Worm (Caenorhabditis elegans) whole organism, mixed stage, embryonic: ENCODE results near the gene dtmk-1.

Experiments
- blmp-1 ChIP-seq: fragments of 150-350 bp; optimal IDR thresholded peaks from 2 replicates; lab custom pipeline; 2014; ENCODE audit warnings: missing biosample characterization, missing genetic modification characterization
- ceh-83 ChIP-seq: fragments of 200-800 bp; sonication (Bioruptor generic); optimal IDR thresholded peaks from 2 replicates; lab custom pipeline; 2018; ENCODE audit warnings: mild to moderate bottlenecking, missing genetic modification characterization, missing compliant biosample characterization
- flh-1 ChIP-seq: fragments of 200-800 bp; sonication (Bioruptor generic); optimal IDR thresholded peaks from 2 replicates; lab custom pipeline; 2018; ENCODE audit warnings: mild to moderate bottlenecking, missing genetic modification characterization, moderate library complexity, missing compliant biosample characterization
- ham-2 ChIP-seq: fragments of 200-800 bp; sonication (Bioruptor generic); optimal IDR thresholded peaks from 2 replicates; lab custom pipeline; 2018; ENCODE audit warnings: mild to moderate bottlenecking, missing genetic modification characterization, missing compliant biosample characterization
- lin-13 ChIP-seq: fragments of 150-350 bp; optimal IDR thresholded peaks from 2 replicates; lab custom pipeline; 2014; ENCODE audit warnings: missing biosample characterization, missing genetic modification characterization
- nhr-12 ChIP-seq: fragments of 150-350 bp; optimal IDR thresholded peaks from 2 replicates; lab custom pipeline; 2014; ENCODE audit warnings: missing biosample characterization, missing genetic modification characterization
- nhr-28 ChIP-seq: fragments of 150-350 bp; optimal IDR thresholded peaks from 2 replicates; lab custom pipeline; 2014; ENCODE audit warnings: missing biosample characterization, missing genetic modification characterization
- nhr-76 ChIP-seq: sonication (generic microtip); optimal IDR thresholded peaks from 2 replicates; lab custom pipeline; 2017; ENCODE audit warnings: missing biosample characterization, missing genetic modification characterization
- snpc-4 ChIP-seq: fragments of 150-350 bp; optimal IDR thresholded peaks from 2 replicates; lab custom pipeline; 2014; ENCODE audit warnings: missing biosample characterization, missing genetic modification characterization
- ztf-11 ChIP-seq: fragments of 150-350 bp; optimal IDR thresholded peaks from 2 replicates; lab custom pipeline; 2014; ENCODE audit warnings: missing biosample characterization, missing genetic modification characterization

DNA sequence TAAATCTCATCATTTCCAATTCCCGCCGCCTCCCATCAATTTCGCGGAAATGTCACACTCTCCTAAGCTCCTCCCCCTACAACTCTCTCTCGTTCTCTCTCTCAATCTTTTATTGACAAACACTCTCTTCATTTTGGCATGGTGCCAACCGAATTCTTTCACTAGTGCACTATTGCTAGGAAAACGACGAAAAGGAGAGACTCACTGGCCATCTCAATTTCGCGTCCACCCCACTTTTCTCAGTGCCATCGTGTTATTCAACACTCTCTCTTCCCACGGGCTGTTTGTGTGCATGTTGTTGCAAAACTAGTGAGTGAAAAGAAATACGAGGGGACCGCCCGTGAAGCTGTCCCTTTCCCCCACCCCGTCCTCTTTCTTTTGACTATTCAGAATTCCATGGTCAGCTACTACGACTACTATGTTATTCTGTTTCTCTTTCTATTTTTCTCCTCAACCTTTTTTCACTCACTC lies 18.0 kb upstream of the dtmk-1 start:
- TF ChIP-seq ham-2 (GFP tag; lab: Kevin White, UChicago), result no peak
- no peak for TF ChIP-seq blmp-1 (tag; lab: Kevin White, UChicago)
- no peak for TF ChIP-seq lin-13
- TF ChIP-seq snpc-4 (tag; lab: Kevin White, UChicago), result no peak
- TF ChIP-seq flh-1 (GFP tag; lab: Kevin White, UChicago), result no peak
- no peak for TF ChIP-seq nhr-12
- no peak for TF ChIP-seq ceh-83 (GFP tag; lab: Kevin White, UChicago)
- TF ChIP-seq nhr-76 (tag; lab: Kevin White, UChicago), result no peak
- TF ChIP-seq nhr-28, result no peak
- no peak for TF ChIP-seq ztf-11 (tag; lab: Kevin White, UChicago)
